Worm (Caenorhabditis elegans) whole organism, mixed stage, embryonic: Measurements from ENCODE around the gene F54E4.2.

Experiments used
- M03D4.4 ChIP-seq: sonication (generic microtip); optimal IDR thresholded peaks from 2 replicates; lab custom pipeline; 2017; ENCODE audit warnings: mild to moderate bottlenecking, missing genetic modification characterization, missing compliant biosample characterization
- bed-3 ChIP-seq: fragments of 200-800 bp; sonication (Bioruptor generic); optimal IDR thresholded peaks from 3 replicates; lab custom pipeline; 2018; ENCODE audit warnings: mild to moderate bottlenecking, missing genetic modification characterization, moderate library complexity, missing compliant biosample characterization
- blmp-1 ChIP-seq: fragments of 150-350 bp; optimal IDR thresholded peaks from 2 replicates; lab custom pipeline; 2014; ENCODE audit warnings: missing biosample characterization, missing genetic modification characterization
- ceh-43 ChIP-seq: fragments of 200-800 bp; sonication (Bioruptor generic); optimal IDR thresholded peaks from 2 replicates; lab custom pipeline; 2018; ENCODE audit warnings: mild to moderate bottlenecking, missing genetic modification characterization, moderate library complexity, missing compliant biosample characterization
- ceh-83 ChIP-seq: fragments of 200-800 bp; sonication (Bioruptor generic); optimal IDR thresholded peaks from 2 replicates; lab custom pipeline; 2018; ENCODE audit warnings: mild to moderate bottlenecking, missing genetic modification characterization, missing compliant biosample characterization
- ces-1 ChIP-seq: fragments of 150-350 bp; optimal IDR thresholded peaks from 2 replicates; lab custom pipeline; 2014; ENCODE audit warnings: missing biosample characterization, missing genetic modification reagents, missing genetic modification characterization
- cnd-1 ChIP-seq: fragments of 200-800 bp; sonication (Bioruptor generic); optimal IDR thresholded peaks from 2 replicates; lab custom pipeline; 2018; ENCODE audit warnings: mild to moderate bottlenecking, missing genetic modification characterization, missing compliant biosample characterization
- drap-1 ChIP-seq: fragments of 200-800 bp; sonication (Bioruptor generic); optimal IDR thresholded peaks from 3 replicates; lab custom pipeline; 2018; ENCODE audit warnings: mild to moderate bottlenecking, missing genetic modification characterization, missing compliant biosample characterization
- elt-1 ChIP-seq: sonication (generic microtip); optimal IDR thresholded peaks from 2 replicates; lab custom pipeline; 2017; ENCODE audit warnings: missing genetic modification characterization, mild to moderate bottlenecking, missing compliant biosample characterization, antibody characterized with exemption, moderate library complexity, borderline replicate concordance; ENCODE audit not compliant: insufficient read depth
- flh-1 ChIP-seq: fragments of 200-800 bp; sonication (Bioruptor generic); optimal IDR thresholded peaks from 2 replicates; lab custom pipeline; 2018; ENCODE audit warnings: mild to moderate bottlenecking, missing genetic modification characterization, moderate library complexity, missing compliant biosample characterization
- ham-2 ChIP-seq: fragments of 200-800 bp; sonication (Bioruptor generic); optimal IDR thresholded peaks from 2 replicates; lab custom pipeline; 2018; ENCODE audit warnings: mild to moderate bottlenecking, missing genetic modification characterization, missing compliant biosample characterization
- hlh-1 ChIP-seq: fragments of 150-350 bp; optimal IDR thresholded peaks from 2 replicates; lab custom pipeline; 2014; ENCODE audit warnings: missing biosample characterization, missing genetic modification reagents, missing genetic modification characterization
- lin-13 ChIP-seq: fragments of 150-350 bp; optimal IDR thresholded peaks from 2 replicates; lab custom pipeline; 2014; ENCODE audit warnings: missing biosample characterization, missing genetic modification characterization
- lin-32 ChIP-seq: fragments of 200-800 bp; sonication (Bioruptor generic); optimal IDR thresholded peaks from 2 replicates; lab custom pipeline; 2018; ENCODE audit warnings: mild to moderate bottlenecking, missing genetic modification characterization, missing compliant biosample characterization
- lsy-2 ChIP-seq: fragments of 150-350 bp; optimal IDR thresholded peaks from 2 replicates; lab custom pipeline; 2014; ENCODE audit warnings: missing biosample characterization, missing genetic modification characterization
- mab-5 ChIP-seq: fragments of 150-350 bp; optimal IDR thresholded peaks from 2 replicates; lab custom pipeline; 2014; ENCODE audit warnings: missing biosample characterization, missing genetic modification characterization
- mep-1 ChIP-seq: fragments of 150-350 bp; optimal IDR thresholded peaks from 2 replicates; lab custom pipeline; 2017; ENCODE audit warnings: missing biosample characterization, missing genetic modification reagents, missing genetic modification characterization, inconsistent platforms
- mls-2 ChIP-seq: sonication (generic microtip); optimal IDR thresholded peaks from 2 replicates; lab custom pipeline; 2016; ENCODE audit warnings: mild to moderate bottlenecking, missing genetic modification characterization, moderate library complexity, missing compliant biosample characterization
- nhr-12 ChIP-seq: fragments of 150-350 bp; optimal IDR thresholded peaks from 2 replicates; lab custom pipeline; 2014; ENCODE audit warnings: missing biosample characterization, missing genetic modification characterization
- nhr-2 ChIP-seq: fragments of 150-350 bp; optimal IDR thresholded peaks from 2 replicates; lab custom pipeline; 2014; ENCODE audit warnings: missing biosample characterization, missing genetic modification characterization
- nhr-237 ChIP-seq: fragments of 150-350 bp; optimal IDR thresholded peaks from 2 replicates; lab custom pipeline; 2014; ENCODE audit warnings: missing biosample characterization, missing genetic modification characterization
- nhr-28 ChIP-seq: fragments of 150-350 bp; optimal IDR thresholded peaks from 2 replicates; lab custom pipeline; 2014; ENCODE audit warnings: missing biosample characterization, missing genetic modification characterization
- nhr-76 ChIP-seq: sonication (generic microtip); optimal IDR thresholded peaks from 2 replicates; lab custom pipeline; 2017; ENCODE audit warnings: missing biosample characterization, missing genetic modification characterization
- pha-4 ChIP-seq: fragments of 150-350 bp; optimal IDR thresholded peaks from 2 replicates; lab custom pipeline; 2018; ENCODE audit warnings: missing biosample characterization, missing genetic modification reagents, missing genetic modification characterization
- sem-2 ChIP-seq: fragments of 200-800 bp; sonication (Bioruptor generic); optimal IDR thresholded peaks from 2 replicates; lab custom pipeline; 2018; ENCODE audit warnings: mild to moderate bottlenecking, missing genetic modification characterization, missing compliant biosample characterization
- snpc-4 ChIP-seq: fragments of 150-350 bp; optimal IDR thresholded peaks from 2 replicates; lab custom pipeline; 2014; ENCODE audit warnings: missing biosample characterization, missing genetic modification characterization
- sptf-1 ChIP-seq: sonication (generic microtip); optimal IDR thresholded peaks from 2 replicates; lab custom pipeline; 2017; ENCODE audit warnings: mild to moderate bottlenecking, missing genetic modification characterization, moderate library complexity, missing compliant biosample characterization
- tbx-8 ChIP-seq: fragments of 200-800 bp; sonication (Bioruptor generic); optimal IDR thresholded peaks from 2 replicates; lab custom pipeline; 2018; ENCODE audit warnings: mild to moderate bottlenecking, missing genetic modification characterization, moderate library complexity, missing compliant biosample characterization
- unc-120 ChIP-seq: sonication (generic microtip); optimal IDR thresholded peaks from 2 replicates; lab custom pipeline; 2017; ENCODE audit warnings: missing genetic modification characterization, missing compliant biosample characterization; ENCODE audit not compliant: poor library complexity, severe bottlenecking
- unc-39 ChIP-seq: fragments of 150-350 bp; optimal IDR thresholded peaks from 2 replicates; lab custom pipeline; 2014; ENCODE audit warnings: missing biosample characterization, missing genetic modification characterization
- unc-62 ChIP-seq: fragments of 150-350 bp; optimal IDR thresholded peaks from 2 replicates; lab custom pipeline; 2014; ENCODE audit warnings: missing biosample characterization, missing genetic modification reagents, missing genetic modification characterization
- zip-8 ChIP-seq: fragments of 150-350 bp; optimal IDR thresholded peaks from 2 replicates; lab custom pipeline; 2014; ENCODE audit warnings: missing biosample characterization, missing genetic modification characterization

F54E4.2 gene

DNA sequence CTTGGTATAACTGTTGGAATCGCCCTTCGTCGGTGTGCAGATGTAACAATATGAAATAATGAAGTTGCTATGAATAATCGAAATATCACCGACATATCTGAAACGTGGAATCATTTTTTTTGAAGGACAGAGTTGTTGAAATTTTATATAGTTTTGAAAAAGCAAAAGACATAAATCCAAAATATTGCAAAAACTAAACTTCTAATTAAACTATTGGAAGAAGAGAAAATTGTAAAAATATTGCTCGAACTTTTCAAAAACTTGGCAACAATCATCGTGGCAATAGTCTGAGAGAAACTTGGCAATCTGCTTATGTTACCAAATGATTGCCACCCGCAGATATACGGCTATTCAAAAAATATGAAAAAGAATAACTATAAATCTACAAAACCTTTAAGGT lies 16.7 kb upstream of the F54E4.2 start, which contains the start of gene F54E4.4:
Gene F54E4.4 (minus strand): TSS at position 101 of the 400 bp plus-strand sequence.
- TF ChIP-seq lin-32 (no peak), ceh-83 (GFP tag; lab: Kevin White, UChicago) (no peak)

DNA sequence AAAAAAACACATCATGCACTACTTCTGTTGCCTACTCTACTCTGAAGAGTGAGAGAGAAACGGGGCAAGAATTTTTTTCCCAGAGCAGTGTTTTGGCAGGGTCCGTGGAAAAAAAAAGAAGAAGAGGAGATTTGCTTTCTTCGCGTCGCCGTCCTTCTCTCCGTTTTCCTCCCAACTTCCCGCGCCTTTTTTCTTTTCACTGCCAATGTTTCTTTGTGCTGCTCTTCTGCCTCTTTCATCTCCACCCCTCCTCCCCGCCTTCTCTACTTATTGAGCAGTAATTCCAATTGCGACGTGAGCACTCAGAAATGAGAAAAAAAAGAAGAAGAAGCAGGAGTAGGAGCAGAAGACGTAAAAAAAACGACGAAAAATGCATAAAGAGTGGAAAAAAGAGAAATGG lies 11.2 kb upstream of the F54E4.2 start:
- no peak for TF ChIP-seq mep-1 (tag; lab: Kevin White, UChicago)
- no peak for TF ChIP-seq bed-3 (GFP tag; lab: Kevin White, UChicago)
- peak; percentile 39 for TF ChIP-seq unc-120
- no peak for TF ChIP-seq hlh-1
- TF ChIP-seq lsy-2 (tag; lab: Kevin White, UChicago), result no peak
- TF ChIP-seq tbx-8 (GFP tag; lab: Kevin White, UChicago), result no peak
- peak; percentile 69 for TF ChIP-seq ces-1 (GFP tag; lab: Kevin White, UChicago)
- peak; percentile 22 for TF ChIP-seq mls-2 (tag; lab: Kevin White, UChicago)

DNA sequence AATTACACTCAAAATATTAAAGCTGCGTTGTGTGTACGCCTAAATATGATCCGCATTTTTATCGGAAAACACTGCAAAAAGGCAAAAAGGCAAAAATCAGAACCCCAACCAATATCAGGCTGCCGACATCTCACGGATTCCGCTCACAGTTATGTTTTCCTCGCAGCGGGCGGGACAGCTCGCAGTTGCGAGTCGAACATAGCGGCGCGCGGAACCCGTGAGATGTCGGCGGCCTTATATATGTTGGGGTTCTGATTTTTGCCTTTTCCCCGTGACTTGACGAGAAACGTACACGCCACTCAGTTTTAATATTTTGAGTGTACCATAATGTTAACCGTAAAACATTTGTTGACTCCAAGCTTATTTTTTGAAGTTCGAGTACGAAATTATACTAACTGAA lies 8.7 kb upstream of the F54E4.2 start:
- TF ChIP-seq pha-4 (tag; lab: Kevin White, UChicago), result no peak
- no peak for TF ChIP-seq blmp-1
- TF ChIP-seq unc-39 (tag; lab: Kevin White, UChicago), result no peak
- TF ChIP-seq lin-32, result no peak
- no peak for TF ChIP-seq elt-1
- no peak for TF ChIP-seq nhr-76 (tag; lab: Kevin White, UChicago)
- TF ChIP-seq ham-2, result no peak
- TF ChIP-seq flh-1, result no peak
- TF ChIP-seq hlh-1, result no peak
- TF ChIP-seq drap-1, result no peak
- no peak for TF ChIP-seq ces-1 (GFP tag; lab: Kevin White, UChicago)
- TF ChIP-seq sem-2 (GFP tag; lab: Kevin White, UChicago), result no peak
- TF ChIP-seq cnd-1, result no peak
- no peak for TF ChIP-seq nhr-12 (tag; lab: Kevin White, UChicago)
- TF ChIP-seq nhr-237, result no peak
- TF ChIP-seq lin-13 (tag; lab: Kevin White, UChicago), result no peak
- TF ChIP-seq tbx-8 (GFP tag; lab: Kevin White, UChicago), result no peak
- TF ChIP-seq bed-3 (GFP tag; lab: Kevin White, UChicago), result no peak
- TF ChIP-seq, all 35 proteins: peak for 0

DNA sequence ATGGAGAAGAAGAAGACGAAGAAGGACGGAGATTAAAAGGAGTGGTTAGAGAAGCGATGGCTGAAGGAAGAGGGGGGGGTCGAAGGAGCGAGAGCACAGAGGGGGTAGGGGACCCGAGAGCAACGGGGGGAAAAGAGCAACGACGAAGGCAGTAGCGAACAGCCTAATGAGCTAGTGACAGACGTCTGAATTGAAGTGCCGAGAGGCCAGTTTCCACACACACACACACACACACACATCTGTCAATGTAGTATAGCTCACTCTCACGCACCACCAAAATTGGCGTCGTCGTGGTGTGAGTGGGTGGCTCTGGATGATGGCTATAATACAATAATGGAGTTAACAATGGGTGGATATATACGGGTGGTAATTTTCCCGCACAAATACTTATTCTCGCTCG lies 8.0 kb upstream of the F54E4.2 start:
- TF ChIP-seq snpc-4 (tag; lab: Kevin White, UChicago), result no peak
- TF ChIP-seq ham-2, result peak; percentile 11
- peak; percentile 9 for TF ChIP-seq ceh-83 (GFP tag; lab: Kevin White, UChicago)
- TF ChIP-seq M03D4.4, result peak; percentile 20
- peak; percentile 74 for TF ChIP-seq cnd-1
- TF ChIP-seq nhr-76 (tag; lab: Kevin White, UChicago), result no peak
- peak; percentile 13 for TF ChIP-seq ceh-43 (GFP tag; lab: Kevin White, UChicago)
- TF ChIP-seq ces-1 (GFP tag; lab: Kevin White, UChicago), result peak; percentile 97
- TF ChIP-seq flh-1, result no peak
- TF ChIP-seq hlh-1, result peak; percentile 19
- TF ChIP-seq nhr-2, result no peak
- TF ChIP-seq nhr-28 (tag; lab: Kevin White, UChicago), result no peak
- TF ChIP-seq drap-1, result peak; percentile 43
- peak; percentile 87 for TF ChIP-seq sptf-1 (tag; lab: Kevin White, UChicago)
- peak; percentile 57 for TF ChIP-seq mls-2 (tag; lab: Kevin White, UChicago)
- TF ChIP-seq unc-62 (GFP tag; lab: Kevin White, UChicago), result peak; percentile 62
- no peak for TF ChIP-seq elt-1
- TF ChIP-seq mab-5 (tag; lab: Kevin White, UChicago), result no peak
- TF ChIP-seq unc-120, result no peak
- TF ChIP-seq zip-8 (tag; lab: Kevin White, UChicago), result no peak

DNA sequence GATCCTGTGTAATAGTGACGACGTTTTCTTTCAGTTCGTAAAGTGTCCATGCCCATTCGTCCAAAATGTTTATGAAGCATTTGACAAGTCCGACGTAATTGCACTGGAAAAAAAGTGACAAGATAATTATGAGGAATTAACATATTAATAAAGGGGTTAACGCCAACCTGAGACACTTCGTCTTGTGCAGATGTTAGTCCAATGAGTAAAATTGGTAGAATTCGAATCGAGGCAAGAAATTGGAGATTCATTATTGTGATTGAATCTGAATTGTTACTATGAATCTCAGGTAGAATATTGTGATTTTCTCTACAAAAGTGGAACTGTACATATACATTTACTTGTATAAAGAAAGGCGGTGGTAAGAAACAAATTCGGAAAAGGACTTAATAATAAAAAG lies 7.4 kb upstream of the F54E4.2 start, which contains the start of gene F54E4.3:
Gene F54E4.3 (minus strand): TSS at position 265 of the 400 bp plus-strand sequence.
- no peak for TF ChIP-seq unc-120
- TF ChIP-seq unc-62 (GFP tag; lab: Kevin White, UChicago), result peak; percentile 41
- no peak for TF ChIP-seq nhr-237
- TF ChIP-seq M03D4.4, result no peak
